Fruit fly (Drosophila melanogaster) whole organism, embryonic: ENCODE results near the gene CG6149.

Experiments used
- Asciz ChIP-seq: fragments of 200-800 bp; sonication (Bioruptor generic); optimal IDR thresholded peaks from 2 replicates; lab custom pipeline; 2017; ENCODE audit warnings: missing biosample characterization, mild to moderate bottlenecking, missing genetic modification characterization, missing genetic modification reagents
- Blimp-1 ChIP-seq: fragments of 200-800 bp; sonication (Bioruptor generic); optimal IDR thresholded peaks from 3 replicates; lab custom pipeline; 2018; ENCODE audit warnings: missing biosample characterization, missing genetic modification characterization, mild to moderate bottlenecking, moderate library complexity, missing genetic modification reagents
- CG10462 ChIP-seq: fragments of 200-800 bp; sonication (Bioruptor generic); optimal IDR thresholded peaks from 2 replicates; lab custom pipeline; 2016; ENCODE audit warnings: missing biosample characterization, missing genetic modification characterization
- CG10654 ChIP-seq: fragments of 200-800 bp; sonication (Bioruptor generic); optimal IDR thresholded peaks from 2 replicates; lab custom pipeline; 2016; ENCODE audit warnings: missing biosample characterization, missing genetic modification characterization
- CG10979 ChIP-seq: fragments of 200-800 bp; sonication (Bioruptor generic); optimal IDR thresholded peaks from 2 replicates; lab custom pipeline; 2018; ENCODE audit warnings: missing biosample characterization, mild to moderate bottlenecking, missing genetic modification characterization, moderate library complexity
- CG11696 ChIP-seq: fragments of 200-800 bp; sonication (Bioruptor generic); IDR thresholded peaks from 2 replicates; pipeline ENCODE4 v1.3.6; 2022; ENCODE audit warnings: missing biosample characterization, missing genetic modification characterization
- CG12391 ChIP-seq: fragments of 200-800 bp; sonication (Bioruptor generic); optimal IDR thresholded peaks from 3 replicates; lab custom pipeline; 2018; ENCODE audit warnings: missing biosample characterization, mild to moderate bottlenecking, missing genetic modification characterization, moderate library complexity
- CG14667 ChIP-seq: fragments of 200-800 bp; sonication (Bioruptor generic); IDR thresholded peaks from 2 replicates; pipeline ENCODE4 v1.3.6; 2022; ENCODE audit warnings: missing biosample characterization, missing genetic modification characterization
- CG15011 ChIP-seq: fragments of 200-800 bp; sonication (Bioruptor generic); optimal IDR thresholded peaks from 3 replicates; lab custom pipeline; 2018; ENCODE audit warnings: missing biosample characterization, mild to moderate bottlenecking, missing genetic modification characterization
- CG18262 ChIP-seq: fragments of 200-800 bp; optimal IDR thresholded peaks from 3 replicates; lab custom pipeline; 2019; ENCODE audit warnings: missing biosample characterization, mild to moderate bottlenecking, missing genetic modification characterization, moderate library complexity
- CG31388 ChIP-seq: fragments of 200-800 bp; sonication (Bioruptor generic); optimal IDR thresholded peaks from 2 replicates; lab custom pipeline; 2016; ENCODE audit warnings: missing biosample characterization, missing genetic modification characterization
- CG3847 ChIP-seq: fragments of 200-800 bp; sonication (Bioruptor generic); IDR thresholded peaks from 2 replicates; pipeline ENCODE4 v1.3.6; 2022; ENCODE audit warnings: missing biosample characterization, missing genetic modification characterization
- CG4282 ChIP-seq: fragments of 200-800 bp; sonication (Bioruptor generic); optimal IDR thresholded peaks from 2 replicates; lab custom pipeline; 2016; ENCODE audit warnings: missing biosample characterization, missing genetic modification characterization
- CG7271 ChIP-seq: fragments of 200-800 bp; sonication (Bioruptor generic); optimal IDR thresholded peaks from 2 replicates; lab custom pipeline; 2018; ENCODE audit warnings: missing biosample characterization, mild to moderate bottlenecking, missing genetic modification characterization, moderate library complexity
- CG7556 ChIP-seq: fragments of 200-800 bp; sonication (Bioruptor generic); optimal IDR thresholded peaks from 2 replicates; lab custom pipeline; 2017; ENCODE audit warnings: missing biosample characterization, mild to moderate bottlenecking, missing genetic modification characterization
- CG7839 ChIP-seq: fragments of 200-800 bp; sonication (Bioruptor generic); optimal IDR thresholded peaks from 3 replicates; lab custom pipeline; 2018; ENCODE audit warnings: missing biosample characterization, mild to moderate bottlenecking, missing genetic modification characterization, moderate library complexity
- CG9727 ChIP-seq: fragments of 200-800 bp; sonication (Bioruptor generic); optimal IDR thresholded peaks from 3 replicates; lab custom pipeline; 2017; ENCODE audit warnings: missing biosample characterization, mild to moderate bottlenecking, missing genetic modification characterization
- Camta ChIP-seq: fragments of 200-800 bp; sonication (Bioruptor generic); optimal IDR thresholded peaks from 2 replicates; lab custom pipeline; 2016; ENCODE audit warnings: missing biosample characterization, missing genetic modification characterization
- CrebB ChIP-seq: fragments of 200-800 bp; sonication (Bioruptor generic); optimal IDR thresholded peaks from 3 replicates; lab custom pipeline; 2018; ENCODE audit warnings: missing biosample characterization, mild to moderate bottlenecking, missing genetic modification characterization
- D19B ChIP-seq: fragments of 200-800 bp; sonication (Bioruptor generic); optimal IDR thresholded peaks from 2 replicates; lab custom pipeline; 2017; ENCODE audit warnings: missing biosample characterization, mild to moderate bottlenecking, missing genetic modification characterization
- Hr3 ChIP-seq: fragments of 200-800 bp; sonication (Bioruptor generic); optimal IDR thresholded peaks from 3 replicates; lab custom pipeline; 2016; ENCODE audit warnings: missing biosample characterization, missing genetic modification characterization
- Hr51 ChIP-seq, 2 experiments: fragments of 200-800 bp; sonication (Bioruptor generic); optimal IDR thresholded peaks; 2 replicates in 1 of 2; 3 replicates in 1 of 2; lab custom pipeline; 2016 to 2018; ENCODE audit warnings: missing biosample characterization in 2 of 2, missing genetic modification characterization in 2 of 2, mild to moderate bottlenecking in 1 of 2, moderate library complexity in 1 of 2
- Kr ChIP-seq: fragments of 200-800 bp; sonication (Bioruptor generic); optimal IDR thresholded peaks from 2 replicates; lab custom pipeline; 2017; ENCODE audit warnings: missing biosample characterization, mild to moderate bottlenecking, missing genetic modification characterization
- Rfx ChIP-seq: fragments of 200-800 bp; sonication (Bioruptor generic); IDR thresholded peaks from 2 replicates; pipeline ENCODE4 v1.3.6; 2022; ENCODE audit warnings: missing biosample characterization, missing genetic modification characterization
- Xbp1 ChIP-seq: fragments of 200-800 bp; sonication (Bioruptor generic); optimal IDR thresholded peaks from 3 replicates; lab custom pipeline; 2016; ENCODE audit warnings: missing biosample characterization, mild to moderate bottlenecking, missing genetic modification characterization
- ato ChIP-seq: fragments of 200-800 bp; sonication (Bioruptor generic); IDR thresholded peaks from 2 replicates; pipeline ENCODE4 v1.3.6; 2022; ENCODE audit warnings: missing biosample characterization, missing genetic modification characterization; ENCODE audit not compliant: partially characterized antibody
- az2 ChIP-seq: fragments of 200-800 bp; sonication (Bioruptor generic); optimal IDR thresholded peaks from 3 replicates; lab custom pipeline; 2016; ENCODE audit warnings: missing biosample characterization, missing genetic modification characterization
- cas ChIP-seq: fragments of 200-800 bp; sonication (Bioruptor generic); IDR thresholded peaks from 2 replicates; pipeline ENCODE4 v1.3.6; 2022; ENCODE audit warnings: missing biosample characterization, missing genetic modification characterization
- cg ChIP-seq: fragments of 200-800 bp; sonication (Bioruptor generic); optimal IDR thresholded peaks from 3 replicates; lab custom pipeline; 2019; ENCODE audit warnings: missing biosample characterization, mild to moderate bottlenecking, missing genetic modification characterization, moderate library complexity
- chinmo ChIP-seq: fragments of 200-800 bp; sonication (Bioruptor generic); IDR thresholded peaks from 4 replicates; pipeline ENCODE4 v1.3.6; 2022; ENCODE audit warnings: missing biosample characterization, missing genetic modification characterization; ENCODE audit not compliant: partially characterized antibody
- chm ChIP-seq: fragments of 200-800 bp; sonication (Bioruptor generic); IDR thresholded peaks from 2 replicates; pipeline ENCODE4 v1.3.6; 2022; ENCODE audit warnings: missing biosample characterization, missing genetic modification characterization
- crol ChIP-seq: fragments of 200-800 bp; sonication (Bioruptor generic); IDR thresholded peaks from 2 replicates; pipeline ENCODE4 v1.3.6; 2022; ENCODE audit warnings: missing biosample characterization, missing genetic modification characterization
- dysf ChIP-seq: fragments of 200-800 bp; sonication (Bioruptor generic); IDR thresholded peaks from 3 replicates; pipeline ENCODE4 v1.3.6; 2022; ENCODE audit warnings: missing biosample characterization, missing genetic modification characterization
- en ChIP-seq: fragments of 200-800 bp; sonication (Bioruptor generic); optimal IDR thresholded peaks from 2 replicates; lab custom pipeline; 2016; ENCODE audit warnings: missing biosample characterization, missing genetic modification characterization
- eve ChIP-seq, 2 experiments: fragments of >200 bp; optimal IDR thresholded peaks; 2 replicates each; lab custom pipeline; 2017; ENCODE audit warnings: missing biosample characterization in 2 of 2, missing genetic modification characterization in 2 of 2
- ewg ChIP-seq: fragments of 200-800 bp; sonication (Bioruptor generic); optimal IDR thresholded peaks from 3 replicates; lab custom pipeline; 2017; ENCODE audit warnings: mild to moderate bottlenecking, missing biosample characterization, missing genetic modification reagents, missing genetic modification characterization
- fu2 ChIP-seq: fragments of 200-800 bp; sonication (Bioruptor generic); optimal IDR thresholded peaks from 2 replicates; lab custom pipeline; 2016; ENCODE audit warnings: missing biosample characterization, missing genetic modification characterization
- gem ChIP-seq: fragments of 200-800 bp; sonication (Bioruptor generic); optimal IDR thresholded peaks from 2 replicates; lab custom pipeline; 2019; ENCODE audit warnings: missing biosample characterization, mild to moderate bottlenecking, missing genetic modification characterization, moderate library complexity
- grau ChIP-seq: fragments of 200-800 bp; optimal IDR thresholded peaks from 3 replicates; lab custom pipeline; 2019; ENCODE audit warnings: missing biosample characterization, mild to moderate bottlenecking, missing genetic modification characterization, moderate library complexity
- hkb ChIP-seq, 2 experiments: fragments of 200-800 bp in 1 of 2; fragments of >200 bp in 1 of 2; sonication (Bioruptor generic) in 1 of 2; IDR thresholded peaks in 1 of 2; optimal IDR thresholded peaks in 1 of 2; 2 replicates each; pipeline versions ENCODE4 v1.3.6 to Lab custom; 2017 to 2022; ENCODE audit warnings: missing biosample characterization in 1 of 2, missing genetic modification characterization in 1 of 2
- kay ChIP-seq: fragments of 200-800 bp; sonication (Bioruptor generic); optimal IDR thresholded peaks from 2 replicates; lab custom pipeline; 2016; ENCODE audit warnings: missing biosample characterization, missing genetic modification characterization
- luna ChIP-seq: fragments of 200-800 bp; sonication (Bioruptor generic); optimal IDR thresholded peaks from 2 replicates; lab custom pipeline; 2016; ENCODE audit warnings: missing biosample characterization, missing genetic modification characterization
- nerfin-2 ChIP-seq: fragments of 200-800 bp; sonication (Bioruptor generic); IDR thresholded peaks from 2 replicates; pipeline ENCODE4 v1.3.6; 2022; ENCODE audit warnings: missing biosample characterization, missing genetic modification characterization; ENCODE audit not compliant: partially characterized antibody
- nmo ChIP-seq: fragments of 200-800 bp; sonication (Bioruptor generic); optimal IDR thresholded peaks from 2 replicates; lab custom pipeline; 2018; ENCODE audit warnings: missing biosample characterization, mild to moderate bottlenecking, missing genetic modification characterization, moderate library complexity
- row ChIP-seq: fragments of 200-800 bp; sonication (Bioruptor generic); IDR thresholded peaks from 3 replicates; pipeline ENCODE4 v1.3.6; 2022; ENCODE audit warnings: missing biosample characterization, missing genetic modification characterization
- sqz ChIP-seq: fragments of 200-800 bp; sonication (Bioruptor generic); optimal IDR thresholded peaks from 3 replicates; lab custom pipeline; 2018; ENCODE audit warnings: missing biosample characterization, mild to moderate bottlenecking, missing genetic modification characterization
- stwl ChIP-seq: fragments of 200-800 bp; sonication (Bioruptor generic); optimal IDR thresholded peaks from 3 replicates; lab custom pipeline; 2018; ENCODE audit warnings: missing biosample characterization, mild to moderate bottlenecking, missing genetic modification characterization, moderate library complexity
- vfl ChIP-seq: fragments of 200-800 bp; sonication (Bioruptor generic); optimal IDR thresholded peaks from 2 replicates; lab custom pipeline; 2016; ENCODE audit warnings: missing biosample characterization, missing genetic modification characterization
- vvl ChIP-seq: fragments of 200-800 bp; sonication (Bioruptor generic); IDR thresholded peaks from 2 replicates; pipeline ENCODE4 v1.3.6; 2022; ENCODE audit warnings: missing biosample characterization, missing genetic modification characterization

Gene CG6149

DNA sequence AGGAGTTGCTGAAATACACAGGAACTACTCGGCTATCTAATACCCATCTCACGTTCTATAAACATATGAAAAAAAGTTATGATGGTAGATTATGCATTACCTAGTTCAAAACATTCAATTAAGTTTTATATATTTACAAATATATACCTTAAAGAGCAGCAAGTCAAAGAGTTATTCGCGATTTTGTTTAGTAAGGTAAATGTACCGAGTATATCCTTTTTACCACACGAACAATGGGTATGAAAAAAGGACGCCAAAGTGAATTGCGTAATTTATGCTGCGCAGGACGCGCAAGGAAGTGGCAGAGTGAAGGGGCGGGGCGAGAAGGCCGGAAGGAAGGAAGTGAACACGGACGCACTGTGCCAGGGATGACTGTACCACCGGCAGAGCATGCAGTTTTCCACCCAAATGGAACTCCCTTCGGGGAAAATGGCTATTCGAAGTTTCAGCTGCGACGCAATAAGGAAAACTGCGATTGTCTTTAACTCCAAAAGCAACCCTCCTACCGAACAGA lies 34.5 kb downstream of the CG6149 start (continued):
- TF ChIP-seq fu2 (GFP tag; lab: Kevin White, UChicago) (no peak), Asciz (GFP tag; lab: Kevin White, UChicago) (peak; percentile 2), Hr51 (GFP tag; optimal IDR thresholded peaks at IDR 0.05; lab: Kevin White, UChicago) (peak in 1 of 2 experiments; percentile 22), CG10979 (tag; lab: Kevin White, UChicago) (peak; percentile 31), D19B (peak; percentile 84), Blimp-1 (GFP tag; lab: Kevin White, UChicago) (peak; percentile 27), cas (0 out of 2 replicates have a peak, but pooled peaks have one; percentile 26), CG18262 (tag; lab: Kevin White, UChicago) (peak; percentile 18), cg (GFP tag; lab: Kevin White, UChicago) (no peak), CG14667 (GFP tag; lab: Robert Waterston, UW) (no peak), CG12391 (tag; lab: Kevin White, UChicago) (peak; percentile 10), kay (peak; percentile 15), CG7271 (tag; lab: Kevin White, UChicago) (no peak), Kr (GFP tag; lab: Kevin White, UChicago) (no peak), vvl (GFP tag; lab: Robert Waterston, UW) (peak; percentile 45; the same call in 1 of the 2 replicates), dysf (GFP tag; lab: Robert Waterston, UW) (0 out of 3 replicates have a peak, but pooled peaks have one; percentile 49), CG31388 (GFP tag; lab: Kevin White, UChicago) (no peak), Hr3 (GFP tag; lab: Kevin White, UChicago) (no peak), eve (GFP tag; optimal IDR thresholded peaks at IDR 0.05; lab: Kevin White, UChicago) (no peak), ewg (GFP tag; lab: Kevin White, UChicago) (peak; percentile 25), crol (GFP tag; lab: Robert Waterston, UW) (peak; percentile 61), vfl (no peak), CrebB (tag; lab: Kevin White, UChicago) (no peak), ato (GFP tag; lab: Robert Waterston, UW) (no peak), en (GFP tag; lab: Kevin White, UChicago) (no peak), CG9727 (peak; percentile 1), CG3847 (GFP tag; lab: Robert Waterston, UW) (no peak), gem (tag; lab: Kevin White, UChicago) (peak; percentile 42), Rfx (no peak), stwl (tag; lab: Kevin White, UChicago) (no peak), CG11696 (GFP tag; lab: Robert Waterston, UW) (no peak), Camta (GFP tag; lab: Kevin White, UChicago) (no peak), Xbp1 (GFP tag; lab: Kevin White, UChicago) (no peak), nerfin-2 (GFP tag; lab: Robert Waterston, UW) (no peak), CG7556 (GFP tag; lab: Kevin White, UChicago) (peak; percentile 4), CG10462 (GFP tag; lab: Kevin White, UChicago) (no peak), grau (tag; lab: Kevin White, UChicago) (peak; percentile 73), CG15011 (GFP tag; lab: Kevin White, UChicago) (peak; percentile 48), sqz (GFP tag; lab: Kevin White, UChicago) (peak; percentile 91), luna (GFP tag; lab: Kevin White, UChicago) (no peak), CG7839 (peak; percentile 54), row (GFP tag; lab: Robert Waterston, UW) (peak; percentile 72; the same call in 2 of the 3 replicates), CG4282 (GFP tag; lab: Kevin White, UChicago) (no peak), chm (GFP tag; lab: Robert Waterston, UW) (peak; percentile 20; the same call in 1 of the 2 replicates), az2 (GFP tag; lab: Kevin White, UChicago) (no peak), chinmo (GFP tag; lab: Robert Waterston, UW) (peak; percentile 73; the same call in 1 of the 4 replicates), nmo (GFP tag; lab: Kevin White, UChicago) (peak; percentile 51), hkb (optimal IDR thresholded peaks at IDR 0.05; lab: Kevin White, UChicago) (no peak), hkb (GFP tag; IDR thresholded peaks at IDR 0.05; lab: Robert Waterston, UW) (peak; percentile 53; the same call in 1 of the 2 replicates), CG10654 (GFP tag; lab: Kevin White, UChicago) (no peak)
